Fruit fly (Drosophila melanogaster) whole organism, embryonic: ENCODE measurements around the gene Vps26.

Source experiments
- Ada2b ChIP-seq: fragments of 200-800 bp; sonication (Bioruptor generic); IDR thresholded peaks from 2 replicates; pipeline ENCODE4 v1.3.6; 2022; ENCODE audit warnings: missing biosample characterization, missing genetic modification characterization
- Antp ChIP-seq: fragments of 200-800 bp; sonication (Bioruptor generic); optimal IDR thresholded peaks from 3 replicates; lab custom pipeline; 2016; ENCODE audit warnings: missing biosample characterization, missing genetic modification characterization
- Atf6 ChIP-seq: fragments of 200-800 bp; sonication (Bioruptor generic); IDR thresholded peaks from 2 replicates; pipeline ENCODE4 v1.3.6; 2022; ENCODE audit warnings: missing biosample characterization, missing genetic modification characterization
- Awh ChIP-seq: fragments of 200-800 bp; sonication (Bioruptor generic); IDR thresholded peaks from 2 replicates; pipeline ENCODE4, ENCODE4 v1.3.6; 2022; ENCODE audit warnings: missing biosample characterization, missing genetic modification characterization
- Bdp1 ChIP-seq: fragments of 200-800 bp; sonication (Bioruptor generic); optimal IDR thresholded peaks from 3 replicates; lab custom pipeline; 2016; ENCODE audit warnings: missing biosample characterization, missing genetic modification characterization
- Bgb ChIP-seq: fragments of 200-800 bp; sonication (Bioruptor generic); IDR thresholded peaks from 2 replicates; pipeline ENCODE4 v1.3.6; 2022; ENCODE audit warnings: missing biosample characterization, missing genetic modification characterization; ENCODE audit not compliant: partially characterized antibody
- BtbVII ChIP-seq: fragments of 200-800 bp; sonication (Bioruptor generic); optimal IDR thresholded peaks from 3 replicates; lab custom pipeline; 2017; ENCODE audit warnings: missing biosample characterization, mild to moderate bottlenecking, missing genetic modification characterization
- CG11504 ChIP-seq: fragments of 200-800 bp; sonication (Bioruptor generic); optimal IDR thresholded peaks from 3 replicates; lab custom pipeline; 2019; ENCODE audit warnings: missing biosample characterization, mild to moderate bottlenecking, missing genetic modification characterization, moderate library complexity
- CG12104 ChIP-seq: fragments of 200-800 bp; sonication (Bioruptor generic); optimal IDR thresholded peaks from 3 replicates; lab custom pipeline; 2016; ENCODE audit warnings: missing biosample characterization, missing genetic modification characterization
- CG13894 ChIP-seq: fragments of 200-800 bp; sonication (Bioruptor generic); optimal IDR thresholded peaks from 3 replicates; lab custom pipeline; 2018; ENCODE audit warnings: missing biosample characterization, mild to moderate bottlenecking, missing genetic modification characterization, moderate library complexity
- CG1529 ChIP-seq: fragments of 200-800 bp; sonication (Bioruptor generic); optimal IDR thresholded peaks from 3 replicates; lab custom pipeline; 2018; ENCODE audit warnings: missing biosample characterization, missing genetic modification characterization
- CG15601 ChIP-seq: fragments of 200-800 bp; sonication (Bioruptor generic); optimal IDR thresholded peaks from 3 replicates; lab custom pipeline; 2019; ENCODE audit warnings: missing biosample characterization, mild to moderate bottlenecking, missing genetic modification characterization, moderate library complexity
- CG17328 ChIP-seq: fragments of 200-800 bp; sonication (Bioruptor generic); IDR thresholded peaks from 2 replicates; pipeline ENCODE4 v1.3.6; 2022; ENCODE audit warnings: missing biosample characterization, missing genetic modification characterization
- CG1792 ChIP-seq: fragments of 200-800 bp; sonication (Bioruptor generic); optimal IDR thresholded peaks from 2 replicates; lab custom pipeline; 2016; ENCODE audit warnings: missing biosample characterization, missing genetic modification characterization
- CG18262 ChIP-seq: fragments of 200-800 bp; optimal IDR thresholded peaks from 3 replicates; lab custom pipeline; 2019; ENCODE audit warnings: missing biosample characterization, mild to moderate bottlenecking, missing genetic modification characterization, moderate library complexity
- CG18476 ChIP-seq: fragments of 200-800 bp; sonication (Bioruptor generic); optimal IDR thresholded peaks from 2 replicates; lab custom pipeline; 2016; ENCODE audit warnings: missing biosample characterization, mild to moderate bottlenecking, missing genetic modification characterization
- CG18599 ChIP-seq: fragments of 200-800 bp; sonication (Bioruptor generic); optimal IDR thresholded peaks from 3 replicates; lab custom pipeline; 2017; ENCODE audit warnings: missing biosample characterization, missing genetic modification characterization, mild to moderate bottlenecking, moderate library complexity, missing genetic modification reagents
- CG3726 ChIP-seq: fragments of 200-800 bp; sonication (Bioruptor generic); IDR thresholded peaks from 3 replicates; pipeline ENCODE4, ENCODE4 v1.3.6; 2022; ENCODE audit warnings: missing biosample characterization, missing genetic modification characterization
- CG6272 ChIP-seq: fragments of 200-800 bp; sonication (Bioruptor generic); IDR thresholded peaks from 2 replicates; pipeline ENCODE4 v1.3.6; 2022; ENCODE audit warnings: missing biosample characterization, missing genetic modification characterization
- CG6683 ChIP-seq: fragments of 200-800 bp; sonication (Bioruptor generic); optimal IDR thresholded peaks from 2 replicates; lab custom pipeline; 2017; ENCODE audit warnings: missing biosample characterization, mild to moderate bottlenecking, missing genetic modification characterization, missing genetic modification reagents
- CG8089 ChIP-seq: fragments of 200-800 bp; sonication (Bioruptor generic); optimal IDR thresholded peaks from 3 replicates; lab custom pipeline; 2016; ENCODE audit warnings: missing biosample characterization, missing genetic modification characterization
- Hsf ChIP-seq: fragments of 200-800 bp; sonication (Bioruptor generic); optimal IDR thresholded peaks from 3 replicates; lab custom pipeline; 2016; ENCODE audit warnings: missing biosample characterization, missing genetic modification characterization
- MBD-R2 ChIP-seq: fragments of 200-800 bp; sonication (Bioruptor generic); IDR thresholded peaks from 2 replicates; pipeline ENCODE4 v1.3.6; 2022; ENCODE audit warnings: missing biosample characterization, missing genetic modification characterization
- MTF-1 ChIP-seq: fragments of 200-800 bp; sonication (Bioruptor generic); optimal IDR thresholded peaks from 2 replicates; lab custom pipeline; 2018; ENCODE audit warnings: missing biosample characterization, mild to moderate bottlenecking, missing genetic modification characterization, borderline replicate concordance
- Mes4 ChIP-seq: fragments of 200-800 bp; sonication (Bioruptor generic); optimal IDR thresholded peaks from 2 replicates; lab custom pipeline; 2016; ENCODE audit warnings: missing biosample characterization, missing genetic modification characterization
- Myb ChIP-seq: fragments of 200-800 bp; sonication (Bioruptor generic); optimal IDR thresholded peaks from 2 replicates; lab custom pipeline; 2016; ENCODE audit warnings: missing biosample characterization, missing genetic modification characterization
- Neu2 ChIP-seq: fragments of 200-800 bp; sonication (Bioruptor generic); optimal IDR thresholded peaks from 3 replicates; lab custom pipeline; 2016; ENCODE audit warnings: missing biosample characterization, missing genetic modification characterization, borderline replicate concordance
- Sin3A ChIP-seq: fragments of >200 bp; optimal IDR thresholded peaks from 2 replicates; lab custom pipeline; 2018
- Sry-δ ChIP-seq: fragments of 200-800 bp; sonication (Bioruptor generic); optimal IDR thresholded peaks from 2 replicates; lab custom pipeline; 2016; ENCODE audit warnings: missing biosample characterization, missing genetic modification characterization
- TFAM ChIP-seq: fragments of 200-800 bp; sonication (Bioruptor generic); optimal IDR thresholded peaks from 2 replicates; lab custom pipeline; 2017; ENCODE audit warnings: missing biosample characterization, missing genetic modification characterization, inconsistent platforms
- Usf ChIP-seq: fragments of 200-800 bp; sonication (Bioruptor generic); optimal IDR thresholded peaks from 2 replicates; lab custom pipeline; 2017; ENCODE audit warnings: missing genotype, missing biosample characterization, missing genetic modification characterization
- abd-A ChIP-seq: fragments of 200-800 bp; sonication (Bioruptor generic); optimal IDR thresholded peaks from 3 replicates; lab custom pipeline; 2019; ENCODE audit warnings: missing biosample characterization, mild to moderate bottlenecking, missing genetic modification characterization, moderate library complexity
- bsh ChIP-seq, 2 experiments: fragments of 200-800 bp; sonication (Bioruptor generic); optimal IDR thresholded peaks; 2 replicates each; lab custom pipeline; 2017 to 2018; ENCODE audit warnings: mild to moderate bottlenecking in 2 of 2, missing biosample characterization in 2 of 2, missing genetic modification characterization in 2 of 2, moderate library complexity in 1 of 2
- chinmo ChIP-seq: fragments of 200-800 bp; sonication (Bioruptor generic); IDR thresholded peaks from 4 replicates; pipeline ENCODE4 v1.3.6; 2022; ENCODE audit warnings: missing biosample characterization, missing genetic modification characterization; ENCODE audit not compliant: partially characterized antibody
- chm ChIP-seq: fragments of 200-800 bp; sonication (Bioruptor generic); IDR thresholded peaks from 2 replicates; pipeline ENCODE4 v1.3.6; 2022; ENCODE audit warnings: missing biosample characterization, missing genetic modification characterization
- croc ChIP-seq: fragments of 200-800 bp; sonication (Bioruptor generic); conservative IDR thresholded peaks from 3 replicates; pipeline ENCODE4 v1.3.6; 2022; ENCODE audit warnings: missing biosample characterization, missing genetic modification characterization
- cwo ChIP-seq: fragments of 200-800 bp; sonication (Bioruptor generic); optimal IDR thresholded peaks from 3 replicates; lab custom pipeline; 2017; ENCODE audit warnings: missing biosample characterization, missing genetic modification characterization, mild to moderate bottlenecking, moderate library complexity, missing genetic modification reagents
- dmrt99B ChIP-seq: fragments of 200-800 bp; sonication (Bioruptor generic); optimal IDR thresholded peaks from 2 replicates; lab custom pipeline; 2018; ENCODE audit warnings: missing biosample characterization, mild to moderate bottlenecking, missing genetic modification characterization, moderate library complexity
- gsb ChIP-seq: fragments of 200-800 bp; sonication (Bioruptor generic); IDR thresholded peaks from 2 replicates; pipeline ENCODE4 v1.3.6; 2022; ENCODE audit warnings: missing biosample characterization, missing genetic modification characterization
- gsb-n ChIP-seq: fragments of 200-800 bp; sonication (Bioruptor generic); optimal IDR thresholded peaks from 3 replicates; lab custom pipeline; 2018; ENCODE audit warnings: missing biosample characterization, mild to moderate bottlenecking, missing genetic modification characterization
- h ChIP-seq: fragments of >200 bp; optimal IDR thresholded peaks from 2 replicates; lab custom pipeline; 2017
- jing ChIP-seq: fragments of 200-800 bp; sonication (Bioruptor generic); optimal IDR thresholded peaks from 2 replicates; lab custom pipeline; 2018; ENCODE audit warnings: missing biosample characterization, mild to moderate bottlenecking, missing genetic modification characterization
- knrl ChIP-seq: fragments of 200-800 bp; sonication (Bioruptor generic); IDR thresholded peaks from 3 replicates; pipeline ENCODE4 v1.3.6; 2022; ENCODE audit warnings: missing biosample characterization, missing genetic modification characterization; ENCODE audit not compliant: partially characterized antibody
- peb ChIP-seq: fragments of 200-800 bp; sonication (Bioruptor generic); IDR thresholded peaks from 2 replicates; pipeline ENCODE4 v1.3.6; 2022; ENCODE audit warnings: missing biosample characterization, missing genetic modification characterization
- pfk ChIP-seq: fragments of 200-800 bp; sonication (Bioruptor generic); optimal IDR thresholded peaks from 2 replicates; lab custom pipeline; 2018; ENCODE audit warnings: missing biosample characterization, mild to moderate bottlenecking, missing genetic modification characterization, moderate library complexity
- seq ChIP-seq: fragments of 200-800 bp; sonication (Bioruptor generic); IDR thresholded peaks from 2 replicates; pipeline ENCODE4 v1.3.6; 2022; ENCODE audit warnings: missing biosample characterization, missing genetic modification characterization
- shn ChIP-seq: fragments of 200-800 bp; sonication (Bioruptor generic); optimal IDR thresholded peaks from 3 replicates; lab custom pipeline; 2016; ENCODE audit warnings: missing biosample characterization, missing genetic modification characterization
- sima ChIP-seq: fragments of 200-800 bp; sonication (Bioruptor generic); optimal IDR thresholded peaks from 2 replicates; lab custom pipeline; 2016; ENCODE audit warnings: missing biosample characterization, missing genetic modification characterization
- slp2 ChIP-seq: fragments of 200-800 bp; sonication (Bioruptor generic); optimal IDR thresholded peaks from 2 replicates; lab custom pipeline; 2016; ENCODE audit warnings: missing biosample characterization, missing genetic modification characterization
- so ChIP-seq: fragments of 200-800 bp; sonication (Bioruptor generic); IDR thresholded peaks from 3 replicates; pipeline ENCODE4 v1.3.6; 2022; ENCODE audit warnings: missing biosample characterization, missing genetic modification characterization
- stc ChIP-seq: fragments of 200-800 bp; sonication (Bioruptor generic); IDR thresholded peaks from 2 replicates; pipeline ENCODE4 v1.3.6; 2022; ENCODE audit warnings: missing biosample characterization, missing genetic modification characterization
- tap ChIP-seq: fragments of 200-800 bp; optimal IDR thresholded peaks from 3 replicates; lab custom pipeline; 2019; ENCODE audit warnings: missing biosample characterization, mild to moderate bottlenecking, missing genetic modification characterization, moderate library complexity

The Vps26 gene

dm6 chrX:1858867-1859266, 14.8 kb upstream of the Vps26 start, which contains the start of gene Lamtor5 (continued):
- TF ChIP-seq Bdp1 (GFP tag; lab: Kevin White, UChicago) (no peak), stc (GFP tag; lab: Robert Waterston, UW) (no peak; the same call in 1 of the 2 replicates), abd-A (tag; lab: Kevin White, UChicago) (no peak), CG12104 (GFP tag; lab: Kevin White, UChicago) (no peak), Mes4 (no peak), CG3726 (no peak), Myb (peak; percentile 38), peb (GFP tag; lab: Robert Waterston, UW) (no peak), Awh (GFP tag; lab: Robert Waterston, UW) (no peak), croc (GFP tag; lab: Robert Waterston, UW) (no peak), gsb-n (tag; lab: Kevin White, UChicago) (no peak), so (peak; percentile 34; the same call in 1 of the 3 replicates), tap (tag; lab: Kevin White, UChicago) (no peak), sima (GFP tag; lab: Kevin White, UChicago) (no peak), MTF-1 (no peak), jing (GFP tag; lab: Kevin White, UChicago) (no peak), dmrt99B (tag; lab: Kevin White, UChicago) (peak; percentile 36), CG18599 (GFP tag; lab: Kevin White, UChicago) (peak; percentile 42), CG15601 (tag; lab: Kevin White, UChicago) (no peak), bsh (GFP tag; optimal IDR thresholded peaks at IDR 0.05; lab: Kevin White, UChicago) (peak in 1 of 2 experiments; percentile 35), gsb (GFP tag; lab: Robert Waterston, UW) (no peak), Sry-δ (GFP tag; lab: Kevin White, UChicago) (peak; percentile 14), Atf6 (GFP tag; lab: Robert Waterston, UW) (no peak), Neu2 (no peak), CG1792 (GFP tag; lab: Kevin White, UChicago) (no peak), CG1529 (GFP tag; lab: Kevin White, UChicago) (no peak), CG6272 (GFP tag; lab: Robert Waterston, UW) (0 out of 2 replicates have a peak, but pooled peaks have one; percentile 25), shn (GFP tag; lab: Kevin White, UChicago) (no peak), CG8089 (GFP tag; lab: Kevin White, UChicago) (no peak), knrl (no peak), chinmo (GFP tag; lab: Robert Waterston, UW) (no peak), chm (GFP tag; lab: Robert Waterston, UW) (no peak), seq (no peak), BtbVII (GFP tag; lab: Kevin White, UChicago) (peak; percentile 53), Ada2b (GFP tag; lab: Robert Waterston, UW) (no peak), slp2 (GFP tag; lab: Kevin White, UChicago) (peak; percentile 29), cwo (GFP tag; lab: Kevin White, UChicago) (peak; percentile 27), CG11504 (peak; percentile 47), Usf (no peak), TFAM (GFP tag; lab: Kevin White, UChicago) (no peak), CG17328 (GFP tag; lab: Robert Waterston, UW) (0 out of 2 replicates have a peak, but pooled peaks have one; percentile 39), CG6683 (GFP tag; lab: Kevin White, UChicago) (no peak), CG18262 (tag; lab: Kevin White, UChicago) (peak; percentile 32), Bgb (GFP tag; lab: Robert Waterston, UW) (peak; percentile 20; the same call in 1 of the 2 replicates), MBD-R2 (peak; percentile 88), Antp (GFP tag; lab: Kevin White, UChicago) (no peak), Sin3A (lab: Kevin White, UChicago) (no peak), h (lab: Kevin White, UChicago) (no peak), pfk (no peak), CG18476 (GFP tag; lab: Kevin White, UChicago) (no peak), CG13894 (tag; lab: Kevin White, UChicago) (peak; percentile 43), Hsf (GFP tag; lab: Kevin White, UChicago) (peak; percentile 32)
